Worm (Caenorhabditis elegans) whole organism, L1 larva: Measurements from ENCODE around the gene C06B3.6.

Source experiments
- ama-1 ChIP-seq: fragments of 150-350 bp; optimal IDR thresholded peaks from 2 replicates; lab custom pipeline; 2014
- blmp-1 ChIP-seq: fragments of 150-350 bp; optimal IDR thresholded peaks from 2 replicates; lab custom pipeline; 2014; ENCODE audit warnings: missing biosample characterization, missing genetic modification characterization
- egl-13 ChIP-seq: sonication (generic microtip); optimal IDR thresholded peaks from 2 replicates; lab custom pipeline; 2016; ENCODE audit warnings: missing genotype, missing genetic modification reagents, missing genetic modification characterization, missing compliant biosample characterization
- egl-27 ChIP-seq, 2 experiments: fragments of 150-350 bp in 1 of 2; sonication (generic microtip); optimal IDR thresholded peaks; 3 replicates each; lab custom pipeline; 2017 to 2018; ENCODE audit warnings: missing biosample characterization in 2 of 2, missing genetic modification characterization in 2 of 2, missing genetic modification reagents in 2 of 2
- elt-3 ChIP-seq, 6 experiments: fragments of 150-350 bp in 1 of 6; sonication (generic microtip); optimal IDR thresholded peaks; 2 replicates each; lab custom pipeline; 2017 to 2018; ENCODE audit warnings: missing biosample characterization in 6 of 6, missing genetic modification characterization in 6 of 6, inconsistent platforms in 1 of 6
- lsy-2 ChIP-seq, 2 experiments: fragments of 150-350 bp; optimal IDR thresholded peaks; 2 replicates each; lab custom pipeline; 2014; ENCODE audit warnings: missing biosample characterization in 2 of 2, missing genetic modification characterization in 2 of 2
- mef-2 ChIP-seq: fragments of 150-350 bp; optimal IDR thresholded peaks from 2 replicates; lab custom pipeline; 2014; ENCODE audit warnings: missing biosample characterization, missing genetic modification characterization
- nhr-12 ChIP-seq: sonication (generic microtip); optimal IDR thresholded peaks from 2 replicates; lab custom pipeline; 2017; ENCODE audit warnings: missing biosample characterization, missing genetic modification characterization
- nhr-28 ChIP-seq: fragments of 150-350 bp; optimal IDR thresholded peaks from 2 replicates; lab custom pipeline; 2014; ENCODE audit warnings: missing biosample characterization, missing genetic modification characterization
- pqm-1 ChIP-seq: sonication (generic microtip); optimal IDR thresholded peaks from 3 replicates; lab custom pipeline; 2017; ENCODE audit warnings: missing biosample characterization, missing genetic modification characterization
- unc-62 ChIP-seq: fragments of 150-350 bp; optimal IDR thresholded peaks from 2 replicates; lab custom pipeline; 2014; ENCODE audit warnings: missing biosample characterization, missing genetic modification reagents, missing genetic modification characterization

DNA sequence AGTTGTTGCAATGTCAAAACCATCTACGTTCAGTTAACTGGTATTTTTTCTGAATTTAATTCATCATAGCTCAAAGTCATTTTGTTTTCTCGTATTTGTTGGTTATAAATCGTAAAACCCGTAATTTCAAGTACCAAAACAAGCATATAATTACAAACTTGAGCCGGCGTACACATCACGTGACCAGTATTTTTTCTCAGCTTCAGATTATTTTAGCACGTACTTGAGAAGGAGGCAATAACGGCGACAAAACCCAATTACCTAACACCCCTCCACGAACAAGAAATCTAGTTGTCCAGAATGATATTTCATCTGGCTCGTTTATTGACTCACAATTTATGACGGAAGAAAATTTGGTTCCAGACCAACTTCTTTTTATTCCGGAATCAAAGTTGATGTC is 49.9 kb downstream of the C06B3.6 start, which contains the start of gene srx-135:
- TF ChIP-seq egl-27 (tag; optimal IDR thresholded peaks at IDR 0.05; lab: Kevin White, UChicago) (no peak), unc-62 (GFP tag; lab: Kevin White, UChicago) (no peak), ama-1 (no peak), mef-2 (no peak), nhr-12 (tag; lab: Kevin White, UChicago) (no peak), lsy-2 (tag; optimal IDR thresholded peaks at IDR 0.05; lab: Kevin White, UChicago) (no peak), blmp-1 (tag; lab: Kevin White, UChicago) (no peak), egl-13 (tag; lab: Kevin White, UChicago) (no peak), pqm-1 (tag; lab: Kevin White, UChicago) (no peak), nhr-28 (tag; lab: Kevin White, UChicago) (no peak), elt-3 (tag; optimal IDR thresholded peaks at IDR 0.05; lab: Kevin White, UChicago) (no peak)
